Worm (Caenorhabditis elegans) whole organism, L3 larva: Measurements from ENCODE around the gene str-47.

Experiments used
- R02D3.7 ChIP-seq: fragments of 150-350 bp; optimal IDR thresholded peaks from 2 replicates; lab custom pipeline; 2014; ENCODE audit warnings: missing biosample characterization, missing genetic modification characterization
- ZK546.5 ChIP-seq: sonication (generic microtip); optimal IDR thresholded peaks from 2 replicates; lab custom pipeline; 2017; ENCODE audit warnings: missing biosample characterization, missing genetic modification characterization
- ama-1 ChIP-seq: fragments of 150-350 bp; optimal IDR thresholded peaks from 2 replicates; lab custom pipeline; 2018
- ceh-28 ChIP-seq: fragments of 150-350 bp; optimal IDR thresholded peaks from 2 replicates; lab custom pipeline; 2014; ENCODE audit warnings: missing biosample characterization, missing genetic modification reagents, missing genetic modification characterization
- ceh-82 ChIP-seq: fragments of 150-350 bp; optimal IDR thresholded peaks from 2 replicates; lab custom pipeline; 2014; ENCODE audit warnings: missing biosample characterization, missing genetic modification characterization
- ceh-9 ChIP-seq: sonication (generic microtip); optimal IDR thresholded peaks from 2 replicates; lab custom pipeline; 2018; ENCODE audit warnings: missing biosample characterization, missing genetic modification characterization
- daf-12 ChIP-seq: fragments of 150-350 bp; optimal IDR thresholded peaks from 2 replicates; lab custom pipeline; 2014; ENCODE audit warnings: missing biosample characterization, missing genetic modification reagents, missing genetic modification characterization
- egl-5 ChIP-seq: fragments of 150-350 bp; optimal IDR thresholded peaks from 2 replicates; lab custom pipeline; 2017; ENCODE audit warnings: missing biosample characterization, missing genetic modification reagents, missing genetic modification characterization, inconsistent platforms
- elt-1 ChIP-seq: fragments of 150-350 bp; optimal IDR thresholded peaks from 2 replicates; lab custom pipeline; 2014; ENCODE audit warnings: missing biosample characterization, missing genetic modification characterization
- elt-2 ChIP-seq: sonication (generic microtip); optimal IDR thresholded peaks from 2 replicates; lab custom pipeline; 2016; ENCODE audit warnings: missing genetic modification reagents, mild to moderate bottlenecking, missing genetic modification characterization, missing compliant biosample characterization
- eor-1 ChIP-seq, 2 experiments: fragments of 150-350 bp; optimal IDR thresholded peaks; 2 replicates each; lab custom pipeline; 2014 to 2018; ENCODE audit warnings: missing biosample characterization in 2 of 2, missing genetic modification characterization in 2 of 2
- fkh-10 ChIP-seq: sonication (generic microtip); optimal IDR thresholded peaks from 2 replicates; lab custom pipeline; 2017; ENCODE audit warnings: missing biosample characterization, missing genetic modification reagents, missing genetic modification characterization
- fos-1 ChIP-seq: fragments of 150-350 bp; optimal IDR thresholded peaks from 2 replicates; lab custom pipeline; 2014; ENCODE audit warnings: missing biosample characterization, missing genetic modification characterization
- jun-1 ChIP-seq: fragments of 150-350 bp; optimal IDR thresholded peaks from 2 replicates; lab custom pipeline; 2014; ENCODE audit warnings: missing biosample characterization, missing genetic modification reagents, missing genetic modification characterization
- lin-15B ChIP-seq: fragments of 150-350 bp; optimal IDR thresholded peaks from 2 replicates; lab custom pipeline; 2014; ENCODE audit warnings: missing biosample characterization, missing genetic modification characterization
- lin-39 ChIP-seq: fragments of 150-350 bp; optimal IDR thresholded peaks from 2 replicates; lab custom pipeline; 2018; ENCODE audit warnings: missing biosample characterization, missing genetic modification reagents, missing genetic modification characterization
- lsy-12 ChIP-seq: sonication (generic microtip); optimal IDR thresholded peaks from 2 replicates; lab custom pipeline; 2016; ENCODE audit warnings: mild to moderate bottlenecking, missing genetic modification characterization, missing compliant biosample characterization
- mdl-1 ChIP-seq: fragments of 150-350 bp; optimal IDR thresholded peaks from 2 replicates; lab custom pipeline; 2014; ENCODE audit warnings: missing biosample characterization, missing genetic modification characterization
- mml-1 ChIP-seq: fragments of 150-350 bp; sonication (generic microtip); optimal IDR thresholded peaks from 3 replicates; lab custom pipeline; 2014; ENCODE audit warnings: missing biosample characterization, missing genetic modification characterization
- nfya-1 ChIP-seq: sonication (generic microtip); optimal IDR thresholded peaks from 2 replicates; lab custom pipeline; 2017; ENCODE audit warnings: missing genetic modification characterization, mild to moderate bottlenecking, missing compliant biosample characterization, antibody characterized with exemption, moderate library complexity; ENCODE audit not compliant: insufficient read depth
- nhr-11 ChIP-seq: fragments of 150-350 bp; optimal IDR thresholded peaks from 2 replicates; lab custom pipeline; 2014; ENCODE audit warnings: missing biosample characterization, missing genetic modification characterization
- nhr-12 ChIP-seq: fragments of 150-350 bp; optimal IDR thresholded peaks from 2 replicates; lab custom pipeline; 2014; ENCODE audit warnings: missing biosample characterization, missing genetic modification characterization
- nhr-23 ChIP-seq: fragments of 150-350 bp; optimal IDR thresholded peaks from 2 replicates; lab custom pipeline; 2014; ENCODE audit warnings: missing biosample characterization, missing genetic modification reagents, missing genetic modification characterization
- nhr-237 ChIP-seq: fragments of 150-350 bp; optimal IDR thresholded peaks from 2 replicates; lab custom pipeline; 2014; ENCODE audit warnings: missing biosample characterization, missing genetic modification characterization
- nhr-25 ChIP-seq: sonication (generic microtip); optimal IDR thresholded peaks from 2 replicates; lab custom pipeline; 2017; ENCODE audit warnings: missing biosample characterization, missing genetic modification characterization
- nhr-67 ChIP-seq: fragments of 150-350 bp; optimal IDR thresholded peaks from 2 replicates; lab custom pipeline; 2014; ENCODE audit warnings: missing biosample characterization, missing genetic modification characterization
- nhr-76 ChIP-seq: fragments of 150-350 bp; sonication (generic microtip); optimal IDR thresholded peaks from 5 replicates; lab custom pipeline; 2014; ENCODE audit warnings: missing biosample characterization, missing genetic modification characterization
- nhr-77 ChIP-seq: fragments of 150-350 bp; optimal IDR thresholded peaks from 2 replicates; lab custom pipeline; 2014; ENCODE audit warnings: missing biosample characterization, missing genetic modification characterization
- pha-4 ChIP-seq: fragments of 150-350 bp; optimal IDR thresholded peaks from 2 replicates; lab custom pipeline; 2014; ENCODE audit warnings: missing biosample characterization, missing genetic modification reagents, missing genetic modification characterization
- pqm-1 ChIP-seq: fragments of 150-350 bp; optimal IDR thresholded peaks from 2 replicates; lab custom pipeline; 2017; ENCODE audit warnings: missing biosample characterization, missing genetic modification characterization, inconsistent platforms
- sea-2 ChIP-seq: fragments of 150-350 bp; sonication (generic microtip); optimal IDR thresholded peaks from 4 replicates; lab custom pipeline; 2014; ENCODE audit warnings: missing biosample characterization, missing genetic modification reagents, missing genetic modification characterization
- skn-1 ChIP-seq: fragments of 150-350 bp; optimal IDR thresholded peaks from 2 replicates; lab custom pipeline; 2014; ENCODE audit warnings: missing biosample characterization, missing genetic modification characterization
- snpc-4 ChIP-seq: fragments of 150-350 bp; optimal IDR thresholded peaks from 2 replicates; lab custom pipeline; 2014; ENCODE audit warnings: missing biosample characterization, missing genetic modification characterization
- tbx-2 ChIP-seq: sonication (generic microtip); optimal IDR thresholded peaks from 2 replicates; lab custom pipeline; 2016; ENCODE audit warnings: mild to moderate bottlenecking, missing genetic modification characterization, missing compliant biosample characterization
- unc-39 ChIP-seq: sonication (generic microtip); optimal IDR thresholded peaks from 4 replicates; lab custom pipeline; 2017; ENCODE audit warnings: missing biosample characterization, missing genetic modification characterization
- zag-1 ChIP-seq: fragments of 150-350 bp; optimal IDR thresholded peaks from 2 replicates; lab custom pipeline; 2014; ENCODE audit warnings: missing biosample characterization, missing genetic modification characterization
- ztf-4 ChIP-seq: fragments of 150-350 bp; optimal IDR thresholded peaks from 2 replicates; lab custom pipeline; 2014; ENCODE audit warnings: missing biosample characterization, missing genetic modification characterization

Gene str-47

DNA sequence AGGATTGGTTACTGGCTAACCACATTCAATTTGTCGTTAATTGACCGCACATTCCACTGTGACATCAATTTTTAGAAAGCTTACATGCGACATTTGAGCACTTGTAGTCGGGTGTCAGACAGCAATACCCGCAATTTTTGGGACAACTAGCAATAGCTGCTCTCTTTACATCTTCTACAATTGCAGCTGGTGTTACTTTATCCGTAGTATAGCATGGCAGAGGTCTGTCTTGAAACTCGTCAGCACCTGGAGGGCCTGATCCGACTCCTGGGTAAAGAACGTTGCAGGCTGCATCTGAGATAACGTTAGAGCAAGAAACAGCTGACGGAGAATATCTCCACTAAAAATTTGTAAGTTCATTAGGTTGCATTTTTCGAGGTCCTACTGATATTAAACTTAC, 6.2 kb upstream of the str-47 start:
- no peak for TF ChIP-seq elt-1
- no peak for TF ChIP-seq nhr-76
- no peak for TF ChIP-seq ZK546.5
- no peak for TF ChIP-seq ztf-4 (tag; lab: Kevin White, UChicago)
- TF ChIP-seq nhr-12 (tag; lab: Kevin White, UChicago) = no peak
- TF ChIP-seq unc-39 (tag; lab: Kevin White, UChicago) = no peak
- TF ChIP-seq snpc-4 (tag; lab: Kevin White, UChicago) = no peak
- TF ChIP-seq ceh-9 = no peak
- TF ChIP-seq lin-15B (tag; lab: Kevin White, UChicago) = no peak
- TF ChIP-seq skn-1 (tag; lab: Kevin White, UChicago) = no peak
- TF ChIP-seq nhr-237 = no peak
- TF ChIP-seq R02D3.7 (tag; lab: Kevin White, UChicago) = no peak
- TF ChIP-seq nhr-77 = no peak
- TF ChIP-seq eor-1 (tag; optimal IDR thresholded peaks at IDR 0.05; lab: Kevin White, UChicago) = no peak
- no peak for TF ChIP-seq nhr-25
- TF ChIP-seq pqm-1 (tag; lab: Kevin White, UChicago) = no peak
- no peak for TF ChIP-seq sea-2 (GFP tag; lab: Kevin White, UChicago)
- TF ChIP-seq pha-4 = no peak
- TF ChIP-seq mdl-1 = no peak
- TF ChIP-seq elt-2 (tag; lab: Kevin White, UChicago) = no peak
- TF ChIP-seq, all 47 proteins: peak for 0

DNA sequence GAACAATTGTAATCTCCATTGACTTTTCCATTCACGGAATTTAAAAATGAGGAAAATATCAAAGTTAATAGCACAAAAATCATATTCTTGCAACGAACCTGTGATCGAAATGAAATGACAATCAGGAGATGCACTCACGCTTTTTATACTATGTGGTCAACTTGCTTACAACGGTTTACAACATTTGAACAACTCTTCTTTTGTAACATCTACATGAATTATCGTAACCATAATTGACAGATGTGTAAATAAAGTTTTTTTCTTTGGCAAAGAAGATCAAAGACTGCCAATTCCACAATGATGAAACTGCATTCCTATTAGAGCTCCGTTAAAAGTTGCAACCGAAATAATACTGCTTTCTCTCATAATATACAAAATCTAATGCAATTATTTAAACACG, 5.8 kb upstream of the str-47 start, which contains the start of gene F07C4.10:
TSS of gene F07C4.10 (minus strand) at position 101 of the 400 bp plus-strand sequence.
- TF ChIP-seq nfya-1 (tag; lab: Kevin White, UChicago) = no peak
- no peak for TF ChIP-seq ceh-28 (tag; lab: Kevin White, UChicago)
- no peak for TF ChIP-seq skn-1 (tag; lab: Kevin White, UChicago)

DNA sequence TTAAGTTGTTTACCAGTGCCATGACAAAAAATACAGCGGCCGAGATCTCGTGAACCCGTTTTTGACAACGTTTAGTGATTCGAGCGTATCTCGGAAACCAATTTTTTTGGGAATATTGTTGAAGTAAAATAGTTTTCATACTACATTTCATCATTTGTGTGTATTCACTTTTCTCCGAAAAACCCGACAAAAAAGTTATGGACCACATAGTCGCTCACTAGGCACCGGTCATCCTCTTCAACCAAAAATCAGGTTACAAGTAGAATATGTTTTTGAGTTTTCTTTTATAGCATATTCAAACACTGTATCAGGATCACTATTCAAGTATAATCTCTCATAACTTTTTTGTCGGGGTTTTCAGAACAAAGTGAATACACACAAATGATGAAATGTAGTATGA, 3.8 kb upstream of the str-47 start:
- TF ChIP-seq fos-1 (no peak), nhr-23 (tag; lab: Kevin White, UChicago) (no peak), daf-12 (tag; lab: Kevin White, UChicago) (no peak), jun-1 (tag; lab: Kevin White, UChicago) (no peak), lin-15B (tag; lab: Kevin White, UChicago) (no peak), tbx-2 (tag; lab: Kevin White, UChicago) (no peak), nhr-25 (no peak), pha-4 (no peak), nhr-67 (tag; lab: Kevin White, UChicago) (no peak), lin-39 (tag; lab: Kevin White, UChicago) (no peak), zag-1 (tag; lab: Kevin White, UChicago) (no peak), ZK546.5 (no peak), mml-1 (tag; lab: Kevin White, UChicago) (no peak), lsy-12 (tag; lab: Kevin White, UChicago) (no peak), fkh-10 (GFP tag; lab: Kevin White, UChicago) (no peak), egl-5 (no peak), skn-1 (tag; lab: Kevin White, UChicago) (no peak), unc-39 (tag; lab: Kevin White, UChicago) (no peak), nhr-11 (no peak), ama-1 (no peak)

DNA sequence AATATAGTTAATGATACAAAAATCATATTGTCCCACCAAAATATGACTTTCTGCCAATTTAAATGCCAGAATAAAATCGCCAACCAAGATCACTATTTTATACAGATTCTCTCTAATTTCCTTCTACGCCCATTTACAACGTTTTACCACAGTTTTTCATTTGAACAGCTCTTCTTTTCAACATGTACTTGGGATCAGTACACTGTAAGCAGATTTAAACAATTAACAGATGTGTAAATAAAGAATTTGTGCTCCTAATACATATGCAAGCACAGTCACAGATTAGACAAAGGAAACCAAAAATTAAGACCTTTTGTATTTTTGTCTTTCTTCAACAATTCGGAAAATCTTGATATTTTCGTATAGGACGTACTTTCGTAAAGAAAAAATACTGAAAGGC, 2.1 kb upstream of the str-47 start, which contains the start of gene F07C4.11:
TSS of gene F07C4.11 (minus strand) at position 101 of the 400 bp plus-strand sequence.
- TF ChIP-seq nhr-23 (tag; lab: Kevin White, UChicago) (no peak), nhr-76 (no peak), daf-12 (tag; lab: Kevin White, UChicago) (no peak), ceh-9 (no peak), egl-5 (no peak), ZK546.5 (no peak), nfya-1 (tag; lab: Kevin White, UChicago) (no peak), lin-39 (tag; lab: Kevin White, UChicago) (no peak), fos-1 (no peak), nhr-25 (no peak), elt-1 (no peak), ama-1 (no peak), R02D3.7 (tag; lab: Kevin White, UChicago) (no peak), jun-1 (tag; lab: Kevin White, UChicago) (no peak)
- TF ChIP-seq, all 47 proteins: peak for 0

DNA sequence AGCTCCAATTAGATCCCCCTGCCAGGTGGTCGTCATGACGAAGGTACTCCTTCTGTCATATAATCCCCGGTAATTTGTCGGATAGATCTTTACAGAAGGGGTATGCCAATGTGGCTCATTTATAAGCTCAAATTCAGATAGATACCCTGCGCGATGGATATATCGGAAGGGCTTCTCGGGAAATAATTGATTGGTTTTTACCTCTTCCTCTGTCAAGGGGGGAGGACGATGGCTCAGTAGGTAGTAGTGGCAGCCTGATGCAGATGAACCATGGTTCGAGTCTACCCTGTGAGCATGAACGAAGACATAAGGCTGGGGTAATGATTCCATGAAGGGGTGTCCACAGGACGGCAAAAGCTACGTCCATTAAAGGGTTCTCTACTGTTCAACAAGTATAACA, 1.6 kb downstream of the str-47 start:
- no peak for TF ChIP-seq ceh-82 (tag; lab: Kevin White, UChicago)
